Fruit fly (Drosophila melanogaster) whole organism, embryonic: ENCODE results near the gene CG34163.

Source experiments
- CG11560 ChIP-seq: fragments of 200-800 bp; sonication (Bioruptor generic); IDR thresholded peaks from 3 replicates; pipeline ENCODE4 v1.3.6; 2022; ENCODE audit warnings: missing biosample characterization, missing genetic modification characterization
- CG18011 ChIP-seq: fragments of 200-800 bp; sonication (Bioruptor generic); optimal IDR thresholded peaks from 2 replicates; lab custom pipeline; 2017; ENCODE audit warnings: missing biosample characterization, missing genetic modification characterization, mild to moderate bottlenecking, moderate library complexity, missing genotype
- CG43689 ChIP-seq: fragments of 200-800 bp; sonication (Bioruptor generic); IDR thresholded peaks from 2 replicates; pipeline ENCODE4 v1.3.6; 2022; ENCODE audit warnings: missing biosample characterization, missing genetic modification characterization
- Eip74EF ChIP-seq, 2 experiments: fragments of 200-800 bp in 1 of 2; fragments of >200 bp in 1 of 2; sonication (Bioruptor generic) in 1 of 2; optimal IDR thresholded peaks; 2 replicates each; lab custom pipeline; 2017 to 2019; ENCODE audit warnings: missing biosample characterization in 2 of 2, missing genetic modification characterization in 2 of 2, mild to moderate bottlenecking in 1 of 2, moderate library complexity in 1 of 2
- Fer1 ChIP-seq: fragments of 200-800 bp; sonication (Bioruptor generic); optimal IDR thresholded peaks from 2 replicates; lab custom pipeline; 2017; ENCODE audit warnings: missing biosample characterization, mild to moderate bottlenecking, missing genetic modification characterization
- Lpt ChIP-seq: fragments of >200 bp; optimal IDR thresholded peaks from 2 replicates; lab custom pipeline; 2018; ENCODE audit warnings: missing biosample characterization, missing genetic modification characterization
- Trl ChIP-seq, 3 experiments: fragments of >200 bp in 2 of 3; fragments of 200-800 bp in 1 of 3; sonication (Bioruptor generic) in 1 of 3; optimal IDR thresholded peaks; 2 replicates in 1 of 3; 3 replicates in 2 of 3; lab custom pipeline; 2016 to 2017; ENCODE audit warnings: missing biosample characterization in 1 of 3, missing genetic modification characterization in 1 of 3
- ranshi ChIP-seq: fragments of 200-800 bp; sonication (Bioruptor generic); IDR thresholded peaks from 2 replicates; pipeline ENCODE4 v1.3.6; 2022; ENCODE audit warnings: missing biosample characterization, missing genetic modification characterization
- run ChIP-seq: fragments of 200-800 bp; sonication (Bioruptor generic); optimal IDR thresholded peaks from 3 replicates; lab custom pipeline; 2018; ENCODE audit warnings: missing biosample characterization, mild to moderate bottlenecking, missing genetic modification characterization
- trh ChIP-seq: fragments of 200-800 bp; sonication (Bioruptor generic); optimal IDR thresholded peaks from 2 replicates; lab custom pipeline; 2016; ENCODE audit warnings: missing biosample characterization, missing genetic modification characterization
- yki ChIP-seq: fragments of >200 bp; optimal IDR thresholded peaks from 3 replicates; lab custom pipeline; 2018

DNA sequence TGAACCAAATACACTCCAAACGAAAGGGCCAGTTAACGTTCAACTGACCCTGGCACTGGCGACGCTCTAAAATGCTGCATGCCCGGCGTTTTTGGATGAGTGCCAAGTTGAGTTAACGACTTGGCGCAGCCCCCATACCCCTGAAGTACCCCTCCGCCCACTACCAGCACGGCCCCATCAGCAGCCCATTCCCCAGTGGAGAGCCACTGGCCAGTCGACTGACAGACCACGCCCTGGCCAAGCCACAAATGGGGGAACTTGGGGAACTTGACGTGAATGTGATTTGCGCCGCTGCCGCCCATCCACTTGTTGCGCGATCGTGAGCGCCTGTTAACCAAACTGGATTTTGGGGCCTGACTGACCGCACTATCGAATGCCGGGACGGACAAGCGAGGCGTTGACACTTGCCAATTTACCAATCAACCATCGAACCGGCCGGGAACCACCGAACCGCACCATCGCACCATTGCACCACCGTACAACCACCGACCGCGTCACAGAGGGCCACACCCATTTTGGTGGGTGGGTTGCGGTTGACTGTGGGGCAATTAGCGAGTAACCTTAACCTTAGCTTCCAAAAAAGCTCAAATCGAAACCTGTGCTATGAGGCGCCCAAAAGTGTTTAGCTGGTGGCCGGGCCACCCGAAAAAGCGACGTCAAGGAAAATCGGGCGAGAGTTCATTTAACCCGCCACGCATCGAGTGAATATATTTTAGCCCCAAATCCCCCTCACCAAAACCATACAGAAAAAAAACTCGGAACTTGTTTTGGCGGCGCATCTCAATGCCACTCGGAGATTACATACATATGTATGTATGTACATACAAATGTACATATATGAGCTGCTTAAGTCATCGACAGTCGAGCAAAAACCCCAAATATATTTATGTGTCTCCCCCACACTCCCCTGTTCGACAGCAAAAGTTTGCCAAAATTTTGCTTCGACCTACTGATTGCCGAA is 17.6 kb downstream of the CG34163 start:
- TF ChIP-seq ranshi (GFP tag; lab: Robert Waterston, UW), result no peak
- no peak for TF ChIP-seq CG11560 (tag; lab: Robert Waterston, UW)
- TF ChIP-seq CG43689, result no peak
- TF ChIP-seq yki (lab: Kevin White, UChicago), result no peak
- TF ChIP-seq Fer1 (GFP tag; lab: Kevin White, UChicago), result peak; percentile 35
- peak; percentile 97 for TF ChIP-seq run (tag; lab: Kevin White, UChicago)
- no peak for TF ChIP-seq CG18011
- TF ChIP-seq Trl (optimal IDR thresholded peaks at IDR 0.05; lab: Kevin White, UChicago), result no peak
- no peak for TF ChIP-seq Trl (GFP tag; optimal IDR thresholded peaks at IDR 0.05; lab: Kevin White, UChicago)
- TF ChIP-seq trh (GFP tag; lab: Kevin White, UChicago), result no peak
- TF ChIP-seq Eip74EF (GFP tag; optimal IDR thresholded peaks at IDR 0.05; lab: Kevin White, UChicago), result no peak
- no peak for TF ChIP-seq Lpt (GFP tag; lab: Kevin White, UChicago)
